Worm (Caenorhabditis elegans): ENCODE results near the gene F09G8.10.

ce11 chrIII:8263377-8263776 lies 8.6 kb downstream of the F09G8.10 start, which contains the start of gene col-91:
- no peak for TF ChIP-seq nhr-76 (tag; optimal IDR thresholded peaks at IDR 0.05)
- TF ChIP-seq ztf-11 (tag; optimal IDR thresholded peaks at IDR 0.05) = no peak
- TF ChIP-seq ceh-82 (tag; optimal IDR thresholded peaks at IDR 0.05) = no peak
- no peak for TF ChIP-seq nhr-237 (tag; optimal IDR thresholded peaks at IDR 0.05)
- TF ChIP-seq ceh-16 (tag; optimal IDR thresholded peaks at IDR 0.05) = no peak
- TF ChIP-seq R02D3.7 (tag; optimal IDR thresholded peaks at IDR 0.05) = no peak
- TF ChIP-seq egl-27 (tag; optimal IDR thresholded peaks at IDR 0.05) = no peak
- TF ChIP-seq jun-1 (tag; optimal IDR thresholded peaks at IDR 0.05) = no peak
- no peak for TF ChIP-seq nhr-11 (tag; optimal IDR thresholded peaks at IDR 0.05)
